Worm (Caenorhabditis elegans): ENCODE data around the gene col-143.

The col-143 gene

ce11 chrV:6880623-6881022 is 45.2 kb downstream of the col-143 start (continued):
- TF ChIP-seq nhr-237 (tag; optimal IDR thresholded peaks at IDR 0.05) (no peak), C34B4.2 (tag; optimal IDR thresholded peaks at IDR 0.05) (no peak), nhr-19 (GFP tag; conservative IDR thresholded peaks at IDR 0.05) (0 out of 2 replicates have a peak, but pooled peaks have one; percentile 4), mef-2 (tag; optimal IDR thresholded peaks at IDR 0.05) (no peak), pqm-1 (tag; optimal IDR thresholded peaks at IDR 0.05) (no peak), mep-1 (tag; optimal IDR thresholded peaks at IDR 0.05) (no peak)

- TF ChIP-seq unc-62 (GFP tag; optimal IDR thresholded peaks at IDR 0.05), result no peak
- no peak for TF ChIP-seq fkh-4 (tag; optimal IDR thresholded peaks at IDR 0.05; ENCODE audit: borderline replicate concordance)
- peak; percentile 20 for TF ChIP-seq nhr-85 (tag)
- no peak for TF ChIP-seq hlh-4 (tag; optimal IDR thresholded peaks at IDR 0.05)
- TF ChIP-seq elt-3 (tag; optimal IDR thresholded peaks at IDR 0.05), result no peak
Observed at ce11 chrV:6881038-6881437, 45.6 kb downstream of the col-143 start, which contains the start of gene unc-70. unc-70 (plus strand) TSS chrV:6881338.

- TF ChIP-seq nhr-11 (tag; optimal IDR thresholded peaks at IDR 0.05), result no peak
- TF ChIP-seq hlh-4 (tag; optimal IDR thresholded peaks at IDR 0.05), result no peak
- peak; percentile 44 for TF ChIP-seq elt-2 (tag; optimal IDR thresholded peaks at IDR 0.05)
- no peak for TF ChIP-seq hpl-2 (GFP tag; optimal IDR thresholded peaks at IDR 0.05)
- no peak for TF ChIP-seq nhr-19 (GFP tag; conservative IDR thresholded peaks at IDR 0.05)
- TF ChIP-seq fkh-10 (GFP tag; optimal IDR thresholded peaks at IDR 0.05), result no peak
- no peak for TF ChIP-seq fkh-8 (tag; optimal IDR thresholded peaks at IDR 0.05)
- TF ChIP-seq nhr-76 (tag; optimal IDR thresholded peaks at IDR 0.05), result no peak
- TF ChIP-seq unc-130 (tag; optimal IDR thresholded peaks at IDR 0.05), result no peak
Observed at ce11 chrV:6881735-6882134, 46.3 kb downstream of the col-143 start.

ce11 chrV:6882452-6882939 is 47.1 kb downstream of the col-143 start:
- TF ChIP-seq efl-3 (GFP tag; optimal IDR thresholded peaks at IDR 0.05) (no peak), nhr-84 (tag; optimal IDR thresholded peaks at IDR 0.05) (no peak), nhr-47 (tag; optimal IDR thresholded peaks at IDR 0.05) (no peak), C16A3.4 (tag; optimal IDR thresholded peaks at IDR 0.05) (no peak), lin-14 (GFP tag; optimal IDR thresholded peaks at IDR 0.05) (peak; percentile 54), egl-27 (tag; optimal IDR thresholded peaks at IDR 0.05) (no peak), dpl-1 (GFP tag; optimal IDR thresholded peaks at IDR 0.05) (no peak), aly-2 (tag; optimal IDR thresholded peaks at IDR 0.05) (no peak), grh-1 (GFP tag; IDR thresholded peaks at IDR 0.05) (no peak)

- no peak for TF ChIP-seq nhr-84 (tag; optimal IDR thresholded peaks at IDR 0.05)
- TF ChIP-seq snu-23 (GFP tag; optimal IDR thresholded peaks at IDR 0.05), result no peak
- TF ChIP-seq lin-13 (GFP tag; optimal IDR thresholded peaks at IDR 0.05), result no peak
- TF ChIP-seq ceh-8 (GFP tag; optimal IDR thresholded peaks at IDR 0.05), result no peak
- no peak for TF ChIP-seq isw-1 (GFP tag; IDR thresholded peaks at IDR 0.05)
- TF ChIP-seq aly-2 (tag; optimal IDR thresholded peaks at IDR 0.05), result no peak
- no peak for TF ChIP-seq pqm-1 (tag; optimal IDR thresholded peaks at IDR 0.05)
- no peak for TF ChIP-seq mep-1 (tag; optimal IDR thresholded peaks at IDR 0.05)
- no peak for TF ChIP-seq C34B4.2 (tag; optimal IDR thresholded peaks at IDR 0.05)
- no peak for TF ChIP-seq ceh-90 (tag; optimal IDR thresholded peaks at IDR 0.05)
- TF ChIP-seq fkh-8 (tag; optimal IDR thresholded peaks at IDR 0.05), result no peak
Observed at ce11 chrV:6885070-6885469, 49.6 kb downstream of the col-143 start.
